Worm (Caenorhabditis elegans) whole organism, L4 larva: ENCODE measurements around the gene F58B4.5.

ENCODE experiments used
- F10B5.3 ChIP-seq: sonication (generic microtip); optimal IDR thresholded peaks from 2 replicates; lab custom pipeline; 2016; ENCODE audit warnings: mild to moderate bottlenecking, missing genetic modification characterization, missing compliant biosample characterization
- F26F4.8 ChIP-seq: fragments of 200-800 bp; sonication (Bioruptor generic); conservative IDR thresholded peaks from 2 replicates; pipeline ENCODE4 v1.3.6; 2022; ENCODE audit warnings: missing genetic modification characterization, missing compliant biosample characterization
- F44E2.7 ChIP-seq: fragments of 200-800 bp; sonication (Bioruptor generic); IDR thresholded peaks from 2 replicates; pipeline ENCODE4 v2.1.2; 2022; ENCODE audit warnings: missing genetic modification characterization, missing compliant biosample characterization
- T20F7.1 ChIP-seq: fragments of 200-800 bp; sonication (Bioruptor generic); optimal IDR thresholded peaks from 2 replicates; lab custom pipeline; 2018; ENCODE audit warnings: mild to moderate bottlenecking, missing genetic modification characterization, missing compliant biosample characterization
- Y105C5A.15 ChIP-seq: fragments of 200-800 bp; sonication (Bioruptor generic); IDR thresholded peaks from 2 replicates; pipeline ENCODE4 v1.3.6; 2022; ENCODE audit warnings: missing genetic modification characterization, missing compliant biosample characterization
- Y48G9A.11 ChIP-seq: fragments of 200-800 bp; sonication (Bioruptor generic); IDR thresholded peaks from 2 replicates; pipeline ENCODE4 v1.3.6; 2022; ENCODE audit warnings: missing genetic modification reagents, missing genetic modification characterization, missing compliant biosample characterization
- ZK546.5 ChIP-seq, 2 experiments: sonication (generic microtip); optimal IDR thresholded peaks; 2 replicates each; lab custom pipeline; 2017; ENCODE audit warnings: missing biosample characterization in 2 of 2, missing genetic modification characterization in 2 of 2
- aha-1 ChIP-seq: fragments of 150-350 bp; peaks from one replicate; lab custom pipeline; 2014; ENCODE audit warnings: missing biosample characterization, missing genetic modification characterization
- arid-1 ChIP-seq: fragments of 200-800 bp; sonication (Bioruptor generic); conservative IDR thresholded peaks from 2 replicates; pipeline ENCODE4 v1.3.6; 2022; ENCODE audit warnings: missing genetic modification reagents, missing genetic modification characterization, missing compliant biosample characterization
- attf-4 ChIP-seq: sonication (generic microtip); optimal IDR thresholded peaks from 3 replicates; lab custom pipeline; 2017; ENCODE audit warnings: missing biosample characterization, missing genetic modification characterization
- ceh-20 ChIP-seq: fragments of 200-800 bp; sonication (Bioruptor generic); IDR thresholded peaks from 2 replicates; pipeline ENCODE4 v1.3.6; 2022; ENCODE audit warnings: missing genetic modification reagents, missing genetic modification characterization, missing compliant biosample characterization
- ceh-44 ChIP-seq: fragments of 200-800 bp; sonication (Bioruptor generic); IDR thresholded peaks from 2 replicates; pipeline ENCODE4 v1.3.6; 2022; ENCODE audit warnings: missing genetic modification reagents, missing genetic modification characterization, missing compliant biosample characterization
- ceh-62 ChIP-seq: sonication (generic microtip); optimal IDR thresholded peaks from 2 replicates; lab custom pipeline; 2017; ENCODE audit warnings: missing biosample characterization, missing genetic modification characterization
- cey-2 ChIP-seq: sonication (generic microtip); optimal IDR thresholded peaks from 3 replicates; lab custom pipeline; 2017; ENCODE audit warnings: missing genetic modification characterization, mild to moderate bottlenecking, missing compliant biosample characterization, antibody characterized with exemption, borderline replicate concordance; ENCODE audit not compliant: insufficient read depth
- dmd-6 ChIP-seq: fragments of 200-800 bp; sonication (Bioruptor generic); IDR thresholded peaks from 2 replicates; pipeline ENCODE4 v1.3.6; 2022; ENCODE audit warnings: missing genetic modification reagents, missing genetic modification characterization, missing compliant biosample characterization
- dmd-8 ChIP-seq: fragments of 200-800 bp; sonication (Bioruptor generic); IDR thresholded peaks from 2 replicates; pipeline ENCODE4 v1.3.6; 2022; ENCODE audit warnings: missing genetic modification characterization, missing compliant biosample characterization
- dmd-9 ChIP-seq: fragments of 200-800 bp; sonication (Bioruptor generic); IDR thresholded peaks from 2 replicates; pipeline ENCODE4 v1.3.6; 2022; ENCODE audit warnings: missing genetic modification reagents, missing genetic modification characterization, missing compliant biosample characterization
- duxl-1 ChIP-seq: sonication (generic microtip); optimal IDR thresholded peaks from 2 replicates; lab custom pipeline; 2016; ENCODE audit warnings: mild to moderate bottlenecking, missing genetic modification characterization, moderate library complexity, missing compliant biosample characterization; ENCODE audit not compliant: poor library complexity
- dve-1 ChIP-seq: sonication (generic microtip); optimal IDR thresholded peaks from 2 replicates; lab custom pipeline; 2017; ENCODE audit warnings: antibody characterized with exemption, mild to moderate bottlenecking, missing genetic modification characterization, missing compliant biosample characterization; ENCODE audit not compliant: insufficient read depth
- fos-1 ChIP-seq: fragments of 150-350 bp; optimal IDR thresholded peaks from 2 replicates; lab custom pipeline; 2014; ENCODE audit warnings: missing biosample characterization, missing genetic modification characterization
- jun-1 ChIP-seq: fragments of 150-350 bp; optimal IDR thresholded peaks from 2 replicates; lab custom pipeline; 2014; ENCODE audit warnings: missing biosample characterization, missing genetic modification reagents, missing genetic modification characterization
- lim-7 ChIP-seq: fragments of 200-800 bp; sonication (Bioruptor generic); IDR thresholded peaks from 2 replicates; pipeline ENCODE4 v1.3.6; 2022; ENCODE audit warnings: missing genetic modification characterization, missing compliant biosample characterization
- lin-15B ChIP-seq: fragments of 150-350 bp; sonication (generic microtip); optimal IDR thresholded peaks from 3 replicates; lab custom pipeline; 2014; ENCODE audit warnings: missing biosample characterization, missing genetic modification characterization
- lin-39 ChIP-seq: fragments of 150-350 bp; optimal IDR thresholded peaks from 2 replicates; lab custom pipeline; 2014; ENCODE audit warnings: missing biosample characterization, missing genetic modification reagents, missing genetic modification characterization
- lsy-2 ChIP-seq, 2 experiments: fragments of 150-350 bp in 1 of 2; sonication (generic microtip) in 1 of 2; optimal IDR thresholded peaks; 2 replicates each; lab custom pipeline; 2014 to 2017; ENCODE audit warnings: missing biosample characterization in 2 of 2, missing genetic modification characterization in 2 of 2
- mxl-2 ChIP-seq: fragments of 200-800 bp; sonication (Bioruptor generic); conservative IDR thresholded peaks from 2 replicates; pipeline ENCODE4 v1.3.6; 2022; ENCODE audit warnings: missing genetic modification reagents, missing genetic modification characterization, missing compliant biosample characterization
- nhr-10 ChIP-seq: fragments of 150-350 bp; optimal IDR thresholded peaks from 2 replicates; lab custom pipeline; 2014; ENCODE audit warnings: missing biosample characterization, missing genetic modification characterization
- nhr-102 ChIP-seq: sonication (generic microtip); optimal IDR thresholded peaks from 2 replicates; lab custom pipeline; 2016; ENCODE audit warnings: mild to moderate bottlenecking, missing genetic modification characterization, moderate library complexity, missing compliant biosample characterization
- nhr-237 ChIP-seq: sonication (generic microtip); optimal IDR thresholded peaks from 2 replicates; lab custom pipeline; 2017; ENCODE audit warnings: missing biosample characterization, missing genetic modification characterization
- nhr-25 ChIP-seq: sonication (generic microtip); optimal IDR thresholded peaks from 2 replicates; lab custom pipeline; 2017; ENCODE audit warnings: missing genetic modification characterization, mild to moderate bottlenecking, missing compliant biosample characterization, antibody characterized with exemption, moderate library complexity, borderline replicate concordance; ENCODE audit not compliant: insufficient read depth
- nhr-28 ChIP-seq: fragments of 150-350 bp; optimal IDR thresholded peaks from 2 replicates; lab custom pipeline; 2014; ENCODE audit warnings: missing biosample characterization, missing genetic modification characterization
- nhr-42 ChIP-seq: fragments of 200-800 bp; sonication (Bioruptor generic); IDR thresholded peaks from 2 replicates; pipeline ENCODE4 v1.3.6; 2022; ENCODE audit warnings: missing genetic modification characterization, missing compliant biosample characterization
- nhr-76 ChIP-seq: fragments of 150-350 bp; optimal IDR thresholded peaks from 2 replicates; lab custom pipeline; 2014; ENCODE audit warnings: missing biosample characterization, missing genetic modification characterization
- nhr-77 ChIP-seq: fragments of 150-350 bp; optimal IDR thresholded peaks from 2 replicates; lab custom pipeline; 2014; ENCODE audit warnings: missing biosample characterization, missing genetic modification characterization
- pqm-1 ChIP-seq: sonication (generic microtip); optimal IDR thresholded peaks from 2 replicates; lab custom pipeline; 2017; ENCODE audit warnings: missing biosample characterization, missing genetic modification characterization
- rbr-2 ChIP-seq: sonication (generic microtip); optimal IDR thresholded peaks from 2 replicates; lab custom pipeline; 2016; ENCODE audit warnings: missing genotype, missing genetic modification characterization, missing compliant biosample characterization
- snpc-1.2 ChIP-seq: fragments of 200-800 bp; sonication (Bioruptor generic); IDR thresholded peaks from 2 replicates; pipeline ENCODE4 v1.3.6; 2022; ENCODE audit warnings: missing genetic modification reagents, missing genetic modification characterization, missing compliant biosample characterization
- spr-3 ChIP-seq: fragments of 200-800 bp; sonication (Bioruptor generic); optimal IDR thresholded peaks from 2 replicates; lab custom pipeline; 2018; ENCODE audit warnings: mild to moderate bottlenecking, missing genetic modification characterization, missing compliant biosample characterization
- tag-97 ChIP-seq: fragments of 200-800 bp; sonication (Bioruptor generic); IDR thresholded peaks from 2 replicates; pipeline ENCODE4 v1.3.6; 2022; ENCODE audit warnings: missing genetic modification characterization, missing compliant biosample characterization
- tra-1 ChIP-seq: fragments of 200-800 bp; sonication (Bioruptor generic); IDR thresholded peaks from 2 replicates; pipeline ENCODE4 v1.3.6; 2022; ENCODE audit warnings: missing genetic modification reagents, missing genetic modification characterization, missing compliant biosample characterization
- unc-130 ChIP-seq: sonication (generic microtip); optimal IDR thresholded peaks from 2 replicates; lab custom pipeline; 2016; ENCODE audit warnings: missing genetic modification reagents, missing genetic modification characterization, missing compliant biosample characterization
- unc-39 ChIP-seq: sonication (generic microtip); optimal IDR thresholded peaks from 2 replicates; lab custom pipeline; 2017; ENCODE audit warnings: missing biosample characterization, missing genetic modification characterization
- unc-62 ChIP-seq, 3 experiments: fragments of 150-350 bp in 1 of 3; sonication (generic microtip); optimal IDR thresholded peaks in 2 of 3; peaks in 1 of 3; 1 replicate in 1 of 3; 2 replicates in 2 of 3; lab custom pipeline; 2014 to 2017; ENCODE audit warnings: missing biosample characterization in 3 of 3, missing genetic modification characterization in 3 of 3, missing genetic modification reagents in 3 of 3, missing genotype in 1 of 3
- zag-1 ChIP-seq: fragments of 150-350 bp; optimal IDR thresholded peaks from 2 replicates; lab custom pipeline; 2014; ENCODE audit warnings: missing biosample characterization, missing genetic modification characterization
- ztf-11 ChIP-seq: fragments of 150-350 bp; optimal IDR thresholded peaks from 2 replicates; lab custom pipeline; 2014; ENCODE audit warnings: missing biosample characterization, missing genetic modification characterization
- ztf-7 ChIP-seq: fragments of 150-350 bp; optimal IDR thresholded peaks from 2 replicates; lab custom pipeline; 2014; ENCODE audit warnings: missing biosample characterization, missing genetic modification characterization

F58B4.5 gene

ce11 chrV:10897172-10897571 lies 35.3 kb upstream of the F58B4.5 start (continued):
- peak; percentile 93 for TF ChIP-seq jun-1
- TF ChIP-seq ztf-7 (tag; lab: Kevin White, UChicago): peak; percentile 92
- TF ChIP-seq nhr-237 (tag; lab: Kevin White, UChicago): peak; percentile 80
- TF ChIP-seq lin-39 (tag; lab: Kevin White, UChicago): no peak
- peak; percentile 83 for TF ChIP-seq mxl-2 (GFP tag; lab: Robert Waterston, UW)
- peak; percentile 39 for TF ChIP-seq attf-4
- 0 out of 2 replicates have a peak, but pooled peaks have one; percentile 79 for TF ChIP-seq tag-97 (GFP tag; lab: Robert Waterston, UW)
- TF ChIP-seq nhr-42 (GFP tag; lab: Robert Waterston, UW): peak; percentile 97
- peak; percentile 96 for TF ChIP-seq arid-1
- TF ChIP-seq nhr-10 (tag; lab: Kevin White, UChicago): peak; percentile 95
- TF ChIP-seq Y105C5A.15 (GFP tag; lab: Robert Waterston, UW): no peak
- TF ChIP-seq zag-1: peak; percentile 84
- TF ChIP-seq lin-15B (tag; lab: Kevin White, UChicago): peak; percentile 93
- peak; percentile 98 for TF ChIP-seq nhr-25
- peak; percentile 99 for TF ChIP-seq dmd-6 (GFP tag; lab: Robert Waterston, UW)
- no peak for TF ChIP-seq dmd-8 (GFP tag; lab: Robert Waterston, UW)
- TF ChIP-seq F44E2.7 (GFP tag; lab: Robert Waterston, UW): 0 out of 2 replicates have a peak, but pooled peaks have one; percentile 35
- TF ChIP-seq F26F4.8 (GFP tag; lab: Robert Waterston, UW): no peak
- TF ChIP-seq lsy-2 (tag; optimal IDR thresholded peaks at IDR 0.05; lab: Kevin White, UChicago): peak; percentile 93 to 98
- TF ChIP-seq rbr-2 (tag; lab: Kevin White, UChicago): peak; percentile 98
- TF ChIP-seq ztf-11 (tag; lab: Kevin White, UChicago): peak; percentile 22
- peak; percentile 23 for TF ChIP-seq cey-2 (tag; lab: Kevin White, UChicago)
- peak; percentile 97 to 100 for TF ChIP-seq ZK546.5 (tag; optimal IDR thresholded peaks at IDR 0.05; lab: Kevin White, UChicago)
- peak; percentile 70 for TF ChIP-seq nhr-76 (tag; lab: Kevin White, UChicago)
- peak; percentile 93 for TF ChIP-seq Y48G9A.11 (GFP tag; lab: Robert Waterston, UW)
- peak; percentile 94 for TF ChIP-seq T20F7.1
- TF ChIP-seq nhr-102 (tag; lab: Kevin White, UChicago): peak; percentile 98
- TF ChIP-seq, all 104 proteins: peak for 92

DNA sequence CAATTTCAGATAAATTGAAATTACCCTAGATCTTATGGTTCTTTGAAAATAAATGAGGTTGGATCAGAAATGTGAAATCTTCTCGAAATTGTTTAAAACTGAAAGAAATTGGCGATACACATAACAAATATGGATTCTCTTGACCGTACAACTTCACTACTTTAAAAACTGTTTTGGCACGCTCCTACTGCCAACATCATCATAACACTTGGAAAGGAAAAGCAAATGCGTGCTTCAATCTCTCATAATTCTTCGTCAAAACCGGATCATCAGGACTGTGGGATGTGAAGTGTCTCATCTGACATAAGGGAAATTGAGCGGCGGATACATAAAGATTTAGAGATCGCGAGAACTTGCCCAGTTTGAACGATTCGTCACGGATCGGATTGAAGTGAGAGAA lies 34.4 kb upstream of the F58B4.5 start, which contains the start of gene F32D8.7:
TSS of gene F32D8.7 (plus strand) at position 329 of the 400 bp plus-strand sequence.
- peak; percentile 10 for TF ChIP-seq nhr-28
- peak; percentile 81 for TF ChIP-seq aha-1 (tag; lab: Kevin White, UChicago)
- no peak for TF ChIP-seq F10B5.3 (tag; lab: Kevin White, UChicago)
- TF ChIP-seq unc-62 (GFP tag; optimal IDR thresholded peaks at IDR 0.05 in 1 of 2; lab: Kevin White, UChicago): peak in 1 of 2 experiments; percentile 90
- TF ChIP-seq unc-62 (tag; optimal IDR thresholded peaks at IDR 0.05; lab: Kevin White, UChicago): no peak

DNA sequence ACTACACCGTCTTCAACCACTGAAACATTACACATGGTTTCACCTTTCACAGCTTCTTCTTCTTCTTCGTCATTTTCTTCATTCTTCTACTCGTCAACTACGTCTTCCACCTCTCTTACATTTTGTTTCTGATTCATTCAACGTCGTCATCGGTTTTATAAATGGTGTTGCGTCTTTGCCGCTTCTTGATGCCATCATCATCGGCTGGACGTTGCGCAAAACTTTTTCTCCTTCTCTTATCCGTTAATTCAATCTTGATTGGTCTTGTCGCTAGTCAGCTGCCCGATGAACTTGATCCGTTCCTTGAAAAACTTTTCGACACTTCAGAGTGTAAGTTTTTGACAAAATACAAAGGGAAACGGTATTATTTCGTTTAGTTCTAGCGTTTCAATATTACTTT lies 33.9 kb upstream of the F58B4.5 start:
- no peak for TF ChIP-seq fos-1 (tag; lab: Kevin White, UChicago)
- no peak for TF ChIP-seq Y105C5A.15 (GFP tag; lab: Robert Waterston, UW)
- no peak for TF ChIP-seq ceh-44 (GFP tag; lab: Robert Waterston, UW)
- no peak for TF ChIP-seq ceh-62 (tag; lab: Kevin White, UChicago)
- no peak for TF ChIP-seq nhr-25
- no peak for TF ChIP-seq snpc-1.2
- TF ChIP-seq unc-62 (GFP tag; optimal IDR thresholded peaks at IDR 0.05 in 1 of 2; lab: Kevin White, UChicago): peak in 1 of 2 experiments; percentile 29
- TF ChIP-seq unc-62 (tag; optimal IDR thresholded peaks at IDR 0.05; lab: Kevin White, UChicago): no peak
- no peak for TF ChIP-seq duxl-1

DNA sequence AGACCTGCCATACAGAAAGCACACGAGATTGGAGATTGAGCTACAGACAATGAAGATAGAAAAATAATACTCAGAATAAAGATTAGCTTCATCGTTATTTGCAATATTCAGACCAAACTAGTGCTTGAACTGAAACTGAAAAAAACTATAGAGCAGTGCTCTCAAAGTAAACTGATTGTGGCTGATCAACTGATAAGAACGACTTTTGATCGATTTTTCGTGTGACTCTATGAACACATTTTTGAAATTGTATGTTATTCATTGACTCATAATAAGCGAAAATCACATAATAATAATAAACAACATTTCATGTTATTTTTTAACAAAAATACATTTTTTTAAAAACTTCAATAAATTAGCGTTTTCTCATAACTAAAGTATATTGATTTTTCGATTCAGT lies 31.4 kb upstream of the F58B4.5 start, which contains the start of gene spp-16:
TSS of gene spp-16 (minus strand) at position 179 of the 400 bp plus-strand sequence.
- no peak for TF ChIP-seq spr-3 (GFP tag; lab: Kevin White, UChicago)
- no peak for TF ChIP-seq lim-7 (GFP tag; lab: Robert Waterston, UW)
- no peak for TF ChIP-seq dmd-9 (GFP tag; lab: Robert Waterston, UW)
- no peak for TF ChIP-seq ZK546.5 (tag; optimal IDR thresholded peaks at IDR 0.05; lab: Kevin White, UChicago)
- no peak for TF ChIP-seq T20F7.1
- no peak for TF ChIP-seq nhr-77 (tag; lab: Kevin White, UChicago)
- peak; percentile 53 for TF ChIP-seq pqm-1 (tag; lab: Kevin White, UChicago)
- no peak for TF ChIP-seq unc-39 (tag; lab: Kevin White, UChicago)
- no peak for TF ChIP-seq unc-130
- TF ChIP-seq tra-1: no peak
- no peak for TF ChIP-seq F44E2.7 (GFP tag; lab: Robert Waterston, UW)
- TF ChIP-seq ceh-20 (GFP tag; lab: Robert Waterston, UW): no peak
- no peak for TF ChIP-seq nhr-237 (tag; lab: Kevin White, UChicago)
- TF ChIP-seq nhr-25: no peak
- peak; percentile 16 for TF ChIP-seq dve-1
- TF ChIP-seq nhr-28: peak; percentile 44
- no peak for TF ChIP-seq zag-1
- TF ChIP-seq, all 104 proteins: peak for 3
